Fruit fly (Drosophila melanogaster) whole organism, embryonic: ENCODE measurements around the gene CG34026.

Source experiments
- ATbp ChIP-seq: fragments of 200-800 bp; sonication (Bioruptor generic); optimal IDR thresholded peaks from 2 replicates; lab custom pipeline; 2017; ENCODE audit warnings: missing biosample characterization, mild to moderate bottlenecking, missing genetic modification characterization, missing genetic modification reagents
- B-H1 ChIP-seq: fragments of 200-800 bp; sonication (Bioruptor generic); IDR thresholded peaks from 3 replicates; pipeline ENCODE4 v1.3.6; 2022; ENCODE audit warnings: missing biosample characterization, missing genetic modification characterization
- Blimp-1 ChIP-seq: fragments of 200-800 bp; sonication (Bioruptor generic); optimal IDR thresholded peaks from 3 replicates; lab custom pipeline; 2018; ENCODE audit warnings: missing biosample characterization, missing genetic modification characterization, mild to moderate bottlenecking, moderate library complexity, missing genetic modification reagents
- CG12219 ChIP-seq: fragments of 200-800 bp; sonication (Bioruptor generic); optimal IDR thresholded peaks from 3 replicates; lab custom pipeline; 2018; ENCODE audit warnings: missing biosample characterization, mild to moderate bottlenecking, missing genetic modification characterization
- CG1233 ChIP-seq: fragments of 200-800 bp; sonication (Bioruptor generic); optimal IDR thresholded peaks from 4 replicates; lab custom pipeline; 2018; ENCODE audit warnings: missing biosample characterization, mild to moderate bottlenecking, missing genetic modification characterization
- CG13287 ChIP-seq: fragments of 200-800 bp; sonication (Bioruptor generic); IDR thresholded peaks from 2 replicates; pipeline ENCODE4 v1.3.6; 2022; ENCODE audit warnings: missing biosample characterization, missing genetic modification characterization; ENCODE audit not compliant: partially characterized antibody
- CG13775 ChIP-seq: fragments of 200-800 bp; sonication (Bioruptor generic); optimal IDR thresholded peaks from 3 replicates; lab custom pipeline; 2017; ENCODE audit warnings: missing biosample characterization, mild to moderate bottlenecking, missing genetic modification characterization
- CG15601 ChIP-seq: fragments of 200-800 bp; sonication (Bioruptor generic); optimal IDR thresholded peaks from 3 replicates; lab custom pipeline; 2019; ENCODE audit warnings: missing biosample characterization, mild to moderate bottlenecking, missing genetic modification characterization, moderate library complexity
- CG1602 ChIP-seq: fragments of 200-800 bp; sonication (Bioruptor generic); optimal IDR thresholded peaks from 3 replicates; lab custom pipeline; 2016; ENCODE audit warnings: missing biosample characterization, missing genetic modification characterization
- CG17359 ChIP-seq: fragments of 200-800 bp; sonication (Bioruptor generic); optimal IDR thresholded peaks from 3 replicates; lab custom pipeline; 2018; ENCODE audit warnings: missing biosample characterization, mild to moderate bottlenecking, missing genetic modification characterization, moderate library complexity
- CG18011 ChIP-seq: fragments of 200-800 bp; sonication (Bioruptor generic); optimal IDR thresholded peaks from 2 replicates; lab custom pipeline; 2017; ENCODE audit warnings: missing biosample characterization, missing genetic modification characterization, mild to moderate bottlenecking, moderate library complexity, missing genotype
- CG2889 ChIP-seq: fragments of 200-800 bp; sonication (Bioruptor generic); IDR thresholded peaks from 3 replicates; pipeline ENCODE4 v1.3.6; 2022; ENCODE audit warnings: missing biosample characterization, missing genetic modification characterization
- CG31388 ChIP-seq: fragments of 200-800 bp; sonication (Bioruptor generic); optimal IDR thresholded peaks from 2 replicates; lab custom pipeline; 2016; ENCODE audit warnings: missing biosample characterization, missing genetic modification characterization
- CG3838 ChIP-seq: fragments of 200-800 bp; sonication (Bioruptor generic); optimal IDR thresholded peaks from 3 replicates; lab custom pipeline; 2016; ENCODE audit warnings: missing biosample characterization, missing genetic modification characterization
- CG3847 ChIP-seq: fragments of 200-800 bp; sonication (Bioruptor generic); IDR thresholded peaks from 2 replicates; pipeline ENCODE4 v1.3.6; 2022; ENCODE audit warnings: missing biosample characterization, missing genetic modification characterization
- CG5953 ChIP-seq: fragments of 200-800 bp; sonication (Bioruptor generic); IDR thresholded peaks from 2 replicates; pipeline ENCODE4 v1.3.6; 2022; ENCODE audit warnings: missing biosample characterization, missing genetic modification characterization
- CG6272 ChIP-seq: fragments of 200-800 bp; sonication (Bioruptor generic); IDR thresholded peaks from 2 replicates; pipeline ENCODE4 v1.3.6; 2022; ENCODE audit warnings: missing biosample characterization, missing genetic modification characterization
- CG6765 ChIP-seq: fragments of 200-800 bp; sonication (Bioruptor generic); optimal IDR thresholded peaks from 3 replicates; lab custom pipeline; 2017; ENCODE audit warnings: missing biosample characterization, mild to moderate bottlenecking, missing genetic modification characterization
- CG8089 ChIP-seq: fragments of 200-800 bp; sonication (Bioruptor generic); optimal IDR thresholded peaks from 3 replicates; lab custom pipeline; 2016; ENCODE audit warnings: missing biosample characterization, missing genetic modification characterization
- CG8478 ChIP-seq: fragments of >200 bp; optimal IDR thresholded peaks from 2 replicates; lab custom pipeline; 2018
- CG8944 ChIP-seq: fragments of 200-800 bp; sonication (Bioruptor generic); optimal IDR thresholded peaks from 3 replicates; lab custom pipeline; 2016; ENCODE audit warnings: missing biosample characterization, missing genetic modification characterization
- CG9932 ChIP-seq: fragments of 200-800 bp; sonication (Bioruptor generic); IDR thresholded peaks from 2 replicates; pipeline ENCODE4 v1.3.6; 2022; ENCODE audit warnings: missing biosample characterization, missing genetic modification characterization
- ERR ChIP-seq: fragments of 200-800 bp; sonication (Bioruptor generic); optimal IDR thresholded peaks from 2 replicates; lab custom pipeline; 2016; ENCODE audit warnings: missing biosample characterization, missing genetic modification characterization
- Eip74EF ChIP-seq, 2 experiments: fragments of 200-800 bp in 1 of 2; fragments of >200 bp in 1 of 2; sonication (Bioruptor generic) in 1 of 2; optimal IDR thresholded peaks; 2 replicates each; lab custom pipeline; 2017 to 2019; ENCODE audit warnings: missing biosample characterization in 2 of 2, missing genetic modification characterization in 2 of 2, mild to moderate bottlenecking in 1 of 2, moderate library complexity in 1 of 2
- Hr51 ChIP-seq, 2 experiments: fragments of 200-800 bp; sonication (Bioruptor generic); optimal IDR thresholded peaks; 2 replicates in 1 of 2; 3 replicates in 1 of 2; lab custom pipeline; 2016 to 2018; ENCODE audit warnings: missing biosample characterization in 2 of 2, missing genetic modification characterization in 2 of 2, mild to moderate bottlenecking in 1 of 2, moderate library complexity in 1 of 2
- abd-A ChIP-seq: fragments of 200-800 bp; sonication (Bioruptor generic); optimal IDR thresholded peaks from 3 replicates; lab custom pipeline; 2019; ENCODE audit warnings: missing biosample characterization, mild to moderate bottlenecking, missing genetic modification characterization, moderate library complexity
- br ChIP-seq: fragments of >200 bp; optimal IDR thresholded peaks from 2 replicates; lab custom pipeline; 2017
- chinmo ChIP-seq: fragments of 200-800 bp; sonication (Bioruptor generic); IDR thresholded peaks from 4 replicates; pipeline ENCODE4 v1.3.6; 2022; ENCODE audit warnings: missing biosample characterization, missing genetic modification characterization; ENCODE audit not compliant: partially characterized antibody
- dm ChIP-seq: fragments of 200-800 bp; sonication (Bioruptor generic); optimal IDR thresholded peaks from 3 replicates; lab custom pipeline; 2016; ENCODE audit warnings: missing biosample characterization, missing genetic modification characterization
- en ChIP-seq: fragments of 200-800 bp; sonication (Bioruptor generic); optimal IDR thresholded peaks from 2 replicates; lab custom pipeline; 2016; ENCODE audit warnings: missing biosample characterization, missing genetic modification characterization
- fru ChIP-seq: fragments of >200 bp; optimal IDR thresholded peaks from 2 replicates; lab custom pipeline; 2017
- gsb-n ChIP-seq: fragments of 200-800 bp; sonication (Bioruptor generic); optimal IDR thresholded peaks from 3 replicates; lab custom pipeline; 2018; ENCODE audit warnings: missing biosample characterization, mild to moderate bottlenecking, missing genetic modification characterization
- h ChIP-seq: fragments of >200 bp; optimal IDR thresholded peaks from 2 replicates; lab custom pipeline; 2017
- hkb ChIP-seq, 2 experiments: fragments of 200-800 bp in 1 of 2; fragments of >200 bp in 1 of 2; sonication (Bioruptor generic) in 1 of 2; IDR thresholded peaks in 1 of 2; optimal IDR thresholded peaks in 1 of 2; 2 replicates each; pipeline versions ENCODE4 v1.3.6 to Lab custom; 2017 to 2022; ENCODE audit warnings: missing biosample characterization in 1 of 2, missing genetic modification characterization in 1 of 2
- jumu ChIP-seq: fragments of 200-800 bp; sonication (Bioruptor generic); optimal IDR thresholded peaks from 3 replicates; lab custom pipeline; 2016; ENCODE audit warnings: missing biosample characterization, missing genetic modification characterization
- kay ChIP-seq: fragments of 200-800 bp; sonication (Bioruptor generic); optimal IDR thresholded peaks from 2 replicates; lab custom pipeline; 2016; ENCODE audit warnings: missing biosample characterization, missing genetic modification characterization
- kni ChIP-seq: fragments of 200-800 bp; sonication (Bioruptor generic); optimal IDR thresholded peaks from 3 replicates; lab custom pipeline; 2017; ENCODE audit warnings: mild to moderate bottlenecking, missing biosample characterization, missing genetic modification reagents, missing genetic modification characterization
- lab ChIP-seq: fragments of 200-800 bp; sonication (Bioruptor generic); optimal IDR thresholded peaks from 3 replicates; lab custom pipeline; 2017; ENCODE audit warnings: missing biosample characterization, missing genetic modification characterization, mild to moderate bottlenecking, moderate library complexity, missing genetic modification reagents
- lola ChIP-seq, 3 experiments: fragments of >200 bp in 2 of 3; fragments of 200-800 bp in 1 of 3; sonication (Bioruptor generic) in 1 of 3; optimal IDR thresholded peaks; 2 replicates each; lab custom pipeline; 2017 to 2019; ENCODE audit warnings: missing biosample characterization in 3 of 3, missing genetic modification characterization in 3 of 3, mild to moderate bottlenecking in 1 of 3, moderate library complexity in 1 of 3
- nau ChIP-seq: fragments of 200-800 bp; sonication (Bioruptor generic); optimal IDR thresholded peaks from 3 replicates; lab custom pipeline; 2017; ENCODE audit warnings: missing biosample characterization, mild to moderate bottlenecking, missing genetic modification characterization, missing genetic modification reagents
- nom ChIP-seq: fragments of 200-800 bp; sonication (Bioruptor generic); optimal IDR thresholded peaks from 2 replicates; lab custom pipeline; 2017; ENCODE audit warnings: missing biosample characterization, missing genetic modification characterization, mild to moderate bottlenecking, moderate library complexity, missing genetic modification reagents
- onecut ChIP-seq: fragments of 200-800 bp; sonication (Bioruptor generic); IDR thresholded peaks from 2 replicates; pipeline ENCODE4 v1.3.6; 2022; ENCODE audit warnings: missing biosample characterization, missing genetic modification characterization
- pnt ChIP-seq: fragments of 200-800 bp; sonication (Bioruptor generic); optimal IDR thresholded peaks from 3 replicates; lab custom pipeline; 2016; ENCODE audit warnings: missing biosample characterization, missing genetic modification characterization
- rib ChIP-seq: fragments of 200-800 bp; sonication (Bioruptor generic); IDR thresholded peaks from 2 replicates; pipeline ENCODE4 v1.3.6; 2022; ENCODE audit warnings: missing biosample characterization, missing genetic modification characterization
- sd ChIP-seq: fragments of 200-800 bp; sonication (Bioruptor generic); optimal IDR thresholded peaks from 3 replicates; lab custom pipeline; 2018; ENCODE audit warnings: missing biosample characterization, mild to moderate bottlenecking, missing genetic modification characterization, moderate library complexity
- tin ChIP-seq: fragments of 200-800 bp; sonication (Bioruptor generic); optimal IDR thresholded peaks from 3 replicates; lab custom pipeline; 2016; ENCODE audit warnings: missing biosample characterization, missing genetic modification characterization
- tio ChIP-seq: fragments of 200-800 bp; sonication (Bioruptor generic); optimal IDR thresholded peaks from 2 replicates; lab custom pipeline; 2017; ENCODE audit warnings: missing biosample characterization, missing genetic modification characterization, inconsistent platforms
- tna ChIP-seq: fragments of 200-800 bp; sonication (Bioruptor generic); IDR thresholded peaks from 2 replicates; pipeline ENCODE4 v1.3.6; 2022; ENCODE audit warnings: missing biosample characterization, missing genetic modification characterization; ENCODE audit not compliant: partially characterized antibody
- trem ChIP-seq: fragments of 200-800 bp; optimal IDR thresholded peaks from 3 replicates; lab custom pipeline; 2019; ENCODE audit warnings: missing biosample characterization, mild to moderate bottlenecking, missing genetic modification characterization, moderate library complexity
- vfl ChIP-seq: fragments of 200-800 bp; sonication (Bioruptor generic); optimal IDR thresholded peaks from 2 replicates; lab custom pipeline; 2016; ENCODE audit warnings: missing biosample characterization, missing genetic modification characterization
- wek ChIP-seq: fragments of 200-800 bp; sonication (Bioruptor generic); optimal IDR thresholded peaks from 3 replicates; lab custom pipeline; 2018; ENCODE audit warnings: missing biosample characterization, mild to moderate bottlenecking, missing genetic modification characterization, moderate library complexity
- zf30C ChIP-seq: fragments of 200-800 bp; sonication (Bioruptor generic); optimal IDR thresholded peaks from 3 replicates; lab custom pipeline; 2018; ENCODE audit warnings: missing biosample characterization, mild to moderate bottlenecking, missing genetic modification characterization

The CG34026 gene

dm6 chrX:9580544-9580943 is 46.9 kb downstream of the CG34026 start (continued):
- TF ChIP-seq hkb (optimal IDR thresholded peaks at IDR 0.05; lab: Kevin White, UChicago) (no peak), hkb (GFP tag; IDR thresholded peaks at IDR 0.05; lab: Robert Waterston, UW) (peak; percentile 26; the same call in 1 of the 2 replicates), lola (GFP tag; optimal IDR thresholded peaks at IDR 0.05; lab: Kevin White, UChicago) (no peak), CG12219 (GFP tag; lab: Kevin White, UChicago) (no peak), B-H1 (GFP tag; lab: Robert Waterston, UW) (no peak), rib (0 out of 2 replicates have a peak, but pooled peaks have one; percentile 17), tio (GFP tag; lab: Kevin White, UChicago) (no peak), zf30C (no peak), h (lab: Kevin White, UChicago) (no peak), dm (GFP tag; lab: Kevin White, UChicago) (no peak), CG1233 (no peak), en (GFP tag; lab: Kevin White, UChicago) (no peak), pnt (no peak), ATbp (no peak), CG6272 (GFP tag; lab: Robert Waterston, UW) (no peak), nau (no peak), CG8478 (lab: Kevin White, UChicago) (no peak), CG2889 (GFP tag; lab: Robert Waterston, UW) (no peak), Hr51 (GFP tag; optimal IDR thresholded peaks at IDR 0.05; lab: Kevin White, UChicago) (no peak), CG5953 (GFP tag; lab: Robert Waterston, UW) (no peak), br (lab: Kevin White, UChicago) (no peak), tna (GFP tag; lab: Robert Waterston, UW) (no peak), CG3847 (GFP tag; lab: Robert Waterston, UW) (no peak), ERR (GFP tag; lab: Kevin White, UChicago) (peak; percentile 38), lab (GFP tag; lab: Kevin White, UChicago) (peak; percentile 26), trem (no peak), CG31388 (no peak), wek (peak; percentile 61), CG15601 (tag; lab: Kevin White, UChicago) (no peak), vfl (GFP tag; lab: Kevin White, UChicago) (no peak), jumu (GFP tag; lab: Kevin White, UChicago) (no peak), fru (lab: Kevin White, UChicago) (no peak), CG8944 (no peak), Blimp-1 (peak; percentile 85), CG13775 (GFP tag; lab: Kevin White, UChicago) (no peak), CG3838 (GFP tag; lab: Kevin White, UChicago) (no peak), Eip74EF (GFP tag; optimal IDR thresholded peaks at IDR 0.05; lab: Kevin White, UChicago) (no peak), CG17359 (tag; lab: Kevin White, UChicago) (no peak), gsb-n (tag; lab: Kevin White, UChicago) (no peak), tin (GFP tag; lab: Kevin White, UChicago) (no peak), CG9932 (GFP tag; lab: Robert Waterston, UW) (no peak), CG8089 (GFP tag; lab: Kevin White, UChicago) (no peak), CG1602 (no peak)

- TF ChIP-seq abd-A (peak; percentile 96), nau (peak; percentile 28), sd (peak; percentile 52), kni (GFP tag; lab: Kevin White, UChicago) (peak; percentile 58), CG18011 (GFP tag; lab: Kevin White, UChicago) (no peak), nom (GFP tag; lab: Kevin White, UChicago) (peak; percentile 9), kay (GFP tag; lab: Kevin White, UChicago) (peak; percentile 15), chinmo (GFP tag; lab: Robert Waterston, UW) (peak; percentile 79; the same call in 1 of the 4 replicates), CG6765 (peak; percentile 14), CG13287 (GFP tag; lab: Robert Waterston, UW) (peak; percentile 20; the same call in 1 of the 2 replicates), onecut (GFP tag; lab: Robert Waterston, UW) (peak; percentile 98)
Measured at dm6 chrX:9581869-9582268, 48.3 kb downstream of the CG34026 start.
